Worm (Caenorhabditis elegans) whole organism, late embryonic: ENCODE results near the gene ccr-4.
A peak's percentile ranks its signal among the peaks of the same experiment; 100 is the strongest.

Experiments used
- C38D4.7 ChIP-seq: fragments of 200-800 bp; sonication (Bioruptor generic); optimal IDR thresholded peaks from 2 replicates; lab custom pipeline; 2018; ENCODE audit warnings: mild to moderate bottlenecking, missing genetic modification characterization, moderate library complexity, missing compliant biosample characterization
- F13H6.1 ChIP-seq: sonication (generic microtip); optimal IDR thresholded peaks from 2 replicates; lab custom pipeline; 2016; ENCODE audit warnings: missing genetic modification characterization, missing compliant biosample characterization
- K02D7.2 ChIP-seq: sonication (generic microtip); optimal IDR thresholded peaks from 2 replicates; lab custom pipeline; 2017; ENCODE audit warnings: mild to moderate bottlenecking, missing genetic modification characterization, missing compliant biosample characterization
- K09A11.1 ChIP-seq: sonication (generic microtip); optimal IDR thresholded peaks from 2 replicates; lab custom pipeline; 2017; ENCODE audit warnings: antibody characterized with exemption, mild to moderate bottlenecking, missing genetic modification characterization, missing compliant biosample characterization; ENCODE audit not compliant: insufficient read depth
- T23F11.4 ChIP-seq: fragments of 200-800 bp; sonication (Bioruptor generic); optimal IDR thresholded peaks from 2 replicates; lab custom pipeline; 2018; ENCODE audit warnings: mild to moderate bottlenecking, missing genetic modification characterization, missing compliant biosample characterization
- Y22D7AL.16 ChIP-seq: sonication (generic microtip); optimal IDR thresholded peaks from 2 replicates; lab custom pipeline; 2016; ENCODE audit warnings: missing genetic modification characterization, missing compliant biosample characterization
- ahr-1 ChIP-seq: sonication (generic microtip); optimal IDR thresholded peaks from 2 replicates; lab custom pipeline; 2016; ENCODE audit warnings: missing genetic modification characterization, missing compliant biosample characterization
- ama-1 ChIP-seq: fragments of 150-350 bp; optimal IDR thresholded peaks from 2 replicates; lab custom pipeline; 2014
- ceh-19 ChIP-seq: fragments of 200-800 bp; sonication (Bioruptor generic); optimal IDR thresholded peaks from 2 replicates; lab custom pipeline; 2018; ENCODE audit warnings: mild to moderate bottlenecking, missing genetic modification characterization, missing compliant biosample characterization
- ceh-22 ChIP-seq: sonication (generic microtip); optimal IDR thresholded peaks from 2 replicates; lab custom pipeline; 2017; ENCODE audit warnings: missing biosample characterization, missing genetic modification characterization
- ceh-31 ChIP-seq: sonication (generic microtip); optimal IDR thresholded peaks from 2 replicates; lab custom pipeline; 2016; ENCODE audit warnings: missing genetic modification characterization, missing compliant biosample characterization
- ceh-34 ChIP-seq: sonication (generic microtip); optimal IDR thresholded peaks from 2 replicates; lab custom pipeline; 2016; ENCODE audit warnings: mild to moderate bottlenecking, missing genetic modification characterization, missing compliant biosample characterization
- ceh-45 ChIP-seq: fragments of 200-800 bp; sonication (Bioruptor generic); IDR thresholded peaks from 2 replicates; pipeline ENCODE4 v1.3.6; 2022; ENCODE audit warnings: missing genetic modification reagents, missing genetic modification characterization, missing compliant biosample characterization
- ceh-6 ChIP-seq: fragments of 200-800 bp; sonication (Bioruptor generic); optimal IDR thresholded peaks from 2 replicates; lab custom pipeline; 2018; ENCODE audit warnings: mild to moderate bottlenecking, missing genetic modification characterization, missing compliant biosample characterization
- ceh-9 ChIP-seq: sonication (generic microtip); optimal IDR thresholded peaks from 2 replicates; lab custom pipeline; 2016; ENCODE audit warnings: mild to moderate bottlenecking, missing genetic modification characterization, inconsistent platforms, missing compliant biosample characterization
- che-1 ChIP-seq: sonication (generic microtip); optimal IDR thresholded peaks from 2 replicates; lab custom pipeline; 2016; ENCODE audit warnings: mild to moderate bottlenecking, missing genetic modification characterization, missing compliant biosample characterization
- dmd-4 ChIP-seq: sonication (generic microtip); optimal IDR thresholded peaks from 2 replicates; lab custom pipeline; 2016; ENCODE audit warnings: borderline replicate concordance, missing genetic modification characterization, missing compliant biosample characterization
- elt-2 ChIP-seq: sonication (generic microtip); optimal IDR thresholded peaks from 2 replicates; lab custom pipeline; 2016; ENCODE audit warnings: missing genetic modification reagents, missing genetic modification characterization, missing compliant biosample characterization
- elt-4 ChIP-seq: sonication (generic microtip); optimal IDR thresholded peaks from 2 replicates; lab custom pipeline; 2016; ENCODE audit warnings: missing genetic modification characterization, missing compliant biosample characterization
- ets-4 ChIP-seq: sonication (generic microtip); optimal IDR thresholded peaks from 2 replicates; lab custom pipeline; 2016; ENCODE audit warnings: missing genetic modification characterization, missing compliant biosample characterization
- eyg-1 ChIP-seq: sonication (generic microtip); optimal IDR thresholded peaks from 2 replicates; lab custom pipeline; 2016; ENCODE audit warnings: missing genotype, missing genetic modification characterization, missing compliant biosample characterization
- fkh-10 ChIP-seq: fragments of 150-350 bp; optimal IDR thresholded peaks from 2 replicates; lab custom pipeline; 2014; ENCODE audit warnings: missing biosample characterization, missing genetic modification reagents, missing genetic modification characterization
- hlh-15 ChIP-seq: sonication (generic microtip); optimal IDR thresholded peaks from 2 replicates; lab custom pipeline; 2016; ENCODE audit warnings: missing genetic modification characterization, missing compliant biosample characterization
- hlh-30 ChIP-seq: sonication (generic microtip); optimal IDR thresholded peaks from 2 replicates; lab custom pipeline; 2017; ENCODE audit warnings: antibody characterized with exemption, missing genetic modification characterization, missing compliant biosample characterization; ENCODE audit not compliant: insufficient read depth
- madf-2 ChIP-seq: sonication (generic microtip); optimal IDR thresholded peaks from 2 replicates; lab custom pipeline; 2017; ENCODE audit warnings: missing genetic modification characterization, missing compliant biosample characterization
- mec-3 ChIP-seq: sonication (generic microtip); optimal IDR thresholded peaks from 2 replicates; lab custom pipeline; 2016; ENCODE audit warnings: borderline replicate concordance, missing genetic modification characterization, missing compliant biosample characterization
- nfya-1 ChIP-seq: sonication (generic microtip); optimal IDR thresholded peaks from 2 replicates; lab custom pipeline; 2017; ENCODE audit warnings: missing genetic modification characterization, mild to moderate bottlenecking, missing compliant biosample characterization, antibody characterized with exemption, moderate library complexity
- nhr-11 ChIP-seq: fragments of 150-350 bp; optimal IDR thresholded peaks from 2 replicates; lab custom pipeline; 2014; ENCODE audit warnings: missing biosample characterization, missing genetic modification characterization
- nhr-232 ChIP-seq: sonication (generic microtip); optimal IDR thresholded peaks from 2 replicates; lab custom pipeline; 2016; ENCODE audit warnings: missing genetic modification characterization, missing compliant biosample characterization
- npax-4 ChIP-seq: sonication (generic microtip); optimal IDR thresholded peaks from 2 replicates; lab custom pipeline; 2016; ENCODE audit warnings: missing genetic modification characterization, missing compliant biosample characterization
- pag-3 ChIP-seq: sonication (generic microtip); optimal IDR thresholded peaks from 2 replicates; lab custom pipeline; 2016; ENCODE audit warnings: missing compliant biosample characterization, missing genetic modification characterization, borderline replicate concordance
- pat-9 ChIP-seq: fragments of 200-800 bp; sonication (Bioruptor generic); optimal IDR thresholded peaks from 2 replicates; lab custom pipeline; 2018; ENCODE audit warnings: mild to moderate bottlenecking, missing genetic modification characterization, moderate library complexity, missing compliant biosample characterization
- pax-1 ChIP-seq: fragments of 150-350 bp; optimal IDR thresholded peaks from 2 replicates; lab custom pipeline; 2014; ENCODE audit warnings: missing biosample characterization, missing genetic modification characterization
- pqm-1 ChIP-seq: sonication (generic microtip); optimal IDR thresholded peaks from 2 replicates; lab custom pipeline; 2016; ENCODE audit warnings: missing genetic modification characterization, missing compliant biosample characterization
- ref-2 ChIP-seq: sonication (generic microtip); optimal IDR thresholded peaks from 2 replicates; lab custom pipeline; 2016; ENCODE audit warnings: missing genetic modification characterization, missing compliant biosample characterization
- rnt-1 ChIP-seq: sonication (generic microtip); optimal IDR thresholded peaks from 2 replicates; lab custom pipeline; 2016; ENCODE audit warnings: missing genetic modification characterization, missing compliant biosample characterization
- sox-2 ChIP-seq: fragments of 200-800 bp; sonication (Bioruptor generic); IDR thresholded peaks from 2 replicates; pipeline ENCODE4 v1.3.6; 2022; ENCODE audit warnings: missing genetic modification reagents, missing genetic modification characterization, missing compliant biosample characterization
- syd-9 ChIP-seq: sonication (generic microtip); optimal IDR thresholded peaks from 2 replicates; lab custom pipeline; 2016; ENCODE audit warnings: mild to moderate bottlenecking, missing genetic modification characterization, moderate library complexity, missing compliant biosample characterization
- ttx-3 ChIP-seq: sonication (generic microtip); optimal IDR thresholded peaks from 2 replicates; lab custom pipeline; 2016; ENCODE audit warnings: missing genetic modification reagents, missing genetic modification characterization, missing compliant biosample characterization
- unc-3 ChIP-seq, 2 experiments: fragments of 200-800 bp in 1 of 2; sonication (Bioruptor generic) in 1 of 2; sonication (generic microtip) in 1 of 2; conservative IDR thresholded peaks in 1 of 2; optimal IDR thresholded peaks in 1 of 2; 2 replicates each; pipeline versions ENCODE4 v1.3.6 to Lab custom; 2016 to 2022; ENCODE audit warnings: missing compliant biosample characterization in 2 of 2, missing genetic modification characterization in 2 of 2, missing genetic modification reagents in 1 of 2
- unc-55 ChIP-seq: sonication (generic microtip); optimal IDR thresholded peaks from 2 replicates; lab custom pipeline; 2017; ENCODE audit warnings: missing biosample characterization, missing genetic modification reagents, missing genetic modification characterization
- unc-86 ChIP-seq: sonication (generic microtip); optimal IDR thresholded peaks from 2 replicates; lab custom pipeline; 2016; ENCODE audit warnings: missing genetic modification characterization, missing compliant biosample characterization
- ztf-16 ChIP-seq: sonication (generic microtip); optimal IDR thresholded peaks from 2 replicates; lab custom pipeline; 2017; ENCODE audit warnings: missing genetic modification characterization, missing compliant biosample characterization

Gene ccr-4

ce11 chrIV:12382864-12383263, 21.5 kb downstream of the ccr-4 start, which contains the start of gene thn-2:
thn-2 (plus strand) TSS chrIV:12383170.
- TF ChIP-seq ama-1 (lab: Kevin White, UChicago) (no peak), F13H6.1 (tag; lab: Kevin White, UChicago) (no peak), nhr-232 (tag; lab: Kevin White, UChicago) (no peak)

- no peak for TF ChIP-seq nhr-232 (tag; lab: Kevin White, UChicago)
- TF ChIP-seq ets-4 (tag; lab: Kevin White, UChicago), result no peak
- TF ChIP-seq ceh-45 (GFP tag; lab: Robert Waterston, UW), result no peak
- TF ChIP-seq K02D7.2, result no peak
- no peak for TF ChIP-seq che-1 (tag; lab: Kevin White, UChicago)
- TF ChIP-seq ceh-9, result no peak
- TF ChIP-seq T23F11.4 (GFP tag; lab: Kevin White, UChicago), result no peak
- no peak for TF ChIP-seq dmd-4
- no peak for TF ChIP-seq syd-9 (tag; lab: Kevin White, UChicago)
- TF ChIP-seq ahr-1 (tag; lab: Kevin White, UChicago), result no peak
- TF ChIP-seq eyg-1 (tag; lab: Kevin White, UChicago), result no peak
- TF ChIP-seq unc-86, result no peak
- TF ChIP-seq ceh-19 (GFP tag; lab: Kevin White, UChicago), result no peak
- TF ChIP-seq nhr-11, result no peak
- TF ChIP-seq fkh-10 (GFP tag; lab: Kevin White, UChicago), result no peak
- TF ChIP-seq K09A11.1 (tag; lab: Kevin White, UChicago), result no peak
- TF ChIP-seq nfya-1 (tag; lab: Kevin White, UChicago), result no peak
- TF ChIP-seq elt-2 (tag; lab: Kevin White, UChicago), result no peak
- TF ChIP-seq ceh-22 (tag; lab: Kevin White, UChicago), result no peak
Measured at ce11 chrIV:12385061-12385460, 23.7 kb downstream of the ccr-4 start, which contains the start of gene F28D1.6. F28D1.6 (minus strand) TSS chrIV:12385161.

- TF ChIP-seq rnt-1 (tag; lab: Kevin White, UChicago), result no peak
- TF ChIP-seq ceh-22 (tag; lab: Kevin White, UChicago), result no peak
- TF ChIP-seq ahr-1 (tag; lab: Kevin White, UChicago), result no peak
- no peak for TF ChIP-seq hlh-15 (tag; lab: Kevin White, UChicago)
- TF ChIP-seq ceh-9, result no peak
- TF ChIP-seq unc-55 (GFP tag; lab: Kevin White, UChicago), result no peak
- TF ChIP-seq ama-1 (lab: Kevin White, UChicago), result no peak
- no peak for TF ChIP-seq Y22D7AL.16
- TF ChIP-seq ref-2 (tag; lab: Kevin White, UChicago), result no peak
- TF ChIP-seq pag-3 (tag; lab: Kevin White, UChicago), result no peak
- no peak for TF ChIP-seq madf-2 (tag; lab: Kevin White, UChicago)
- no peak for TF ChIP-seq ceh-19 (GFP tag; lab: Kevin White, UChicago)
- no peak for TF ChIP-seq nhr-11
Measured at ce11 chrIV:12389951-12390350, 28.6 kb downstream of the ccr-4 start, which contains the start of gene spe-45. spe-45 (minus strand) TSS chrIV:12390095.

DNA sequence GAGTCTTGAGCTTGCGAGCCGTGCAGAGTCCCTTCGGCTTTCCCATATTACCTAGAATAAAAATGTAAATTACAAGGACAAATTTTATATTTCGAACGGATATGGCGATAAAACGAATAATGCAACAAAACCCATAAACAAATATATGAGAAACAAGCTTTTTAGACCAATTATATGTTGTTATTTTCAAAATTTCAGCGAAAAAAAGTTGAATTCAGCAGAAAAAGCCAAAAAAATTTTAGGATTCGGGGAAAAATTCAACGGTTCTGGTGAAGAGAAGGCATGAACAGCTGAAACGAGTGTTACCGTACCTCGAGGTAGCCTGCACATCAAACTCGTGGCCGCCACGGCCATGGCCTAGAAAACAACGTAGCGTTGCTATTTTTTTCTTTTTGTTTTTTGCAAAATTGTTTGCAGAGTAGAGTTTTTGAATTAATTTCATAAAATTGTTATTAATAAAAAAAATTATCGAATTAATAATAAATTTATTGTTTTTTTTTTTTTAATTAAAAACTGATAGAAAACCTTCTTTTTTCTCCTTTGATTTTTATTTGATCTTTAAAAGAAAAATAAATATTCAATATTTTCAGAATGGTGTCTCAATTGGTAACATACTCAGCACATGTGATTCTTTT, 29.8 kb downstream of the ccr-4 start, which contains the start of the genes rps-23 and dpm-3:
Gene rps-23, minus strand, starts transcription at position 51 of the 635 bp plus-strand sequence.
Gene dpm-3, plus strand, starts transcription at position 585 of the 635 bp plus-strand sequence.
- TF ChIP-seq K02D7.2 (no peak), ceh-22 (tag; lab: Kevin White, UChicago) (no peak), ama-1 (lab: Kevin White, UChicago) (no peak), mec-3 (tag; lab: Kevin White, UChicago) (no peak), ztf-16 (tag; lab: Kevin White, UChicago) (peak; percentile 38), ceh-34 (tag; lab: Kevin White, UChicago) (peak; percentile 67), C38D4.7 (GFP tag; lab: Kevin White, UChicago) (no peak), ceh-6 (no peak), hlh-30 (peak; percentile 69), elt-4 (tag; lab: Kevin White, UChicago) (no peak), unc-3 (GFP tag; conservative IDR thresholded peaks at IDR 0.05; lab: Robert Waterston, UW) (0 out of 2 replicates have a peak, but pooled peaks have one; percentile 22), unc-3 (tag; optimal IDR thresholded peaks at IDR 0.05; lab: Kevin White, UChicago) (no peak), sox-2 (GFP tag; lab: Robert Waterston, UW) (no peak), unc-86 (peak; percentile 48), pat-9 (no peak), pag-3 (tag; lab: Kevin White, UChicago) (no peak), madf-2 (tag; lab: Kevin White, UChicago) (peak; percentile 72), ttx-3 (tag; lab: Kevin White, UChicago) (peak; percentile 36), hlh-15 (tag; lab: Kevin White, UChicago) (no peak), ref-2 (tag; lab: Kevin White, UChicago) (peak; percentile 70), elt-2 (tag; lab: Kevin White, UChicago) (peak; percentile 70), pax-1 (tag; lab: Kevin White, UChicago) (peak; percentile 69), pqm-1 (peak; percentile 49), fkh-10 (GFP tag; lab: Kevin White, UChicago) (no peak), npax-4 (no peak), ceh-31 (peak; percentile 95), rnt-1 (tag; lab: Kevin White, UChicago) (peak; percentile 82)
